Worm (Caenorhabditis elegans) whole organism, late embryonic: ENCODE data around the gene wrt-8.

Source experiments
- C08G9.2 ChIP-seq: sonication (generic microtip); optimal IDR thresholded peaks from 2 replicates; lab custom pipeline; 2016; ENCODE audit warnings: mild to moderate bottlenecking, missing genetic modification characterization, moderate library complexity, missing compliant biosample characterization
- C38D4.7 ChIP-seq: fragments of 200-800 bp; sonication (Bioruptor generic); optimal IDR thresholded peaks from 2 replicates; lab custom pipeline; 2018; ENCODE audit warnings: mild to moderate bottlenecking, missing genetic modification characterization, moderate library complexity, missing compliant biosample characterization
- K09A11.1 ChIP-seq: sonication (generic microtip); optimal IDR thresholded peaks from 2 replicates; lab custom pipeline; 2017; ENCODE audit warnings: antibody characterized with exemption, mild to moderate bottlenecking, missing genetic modification characterization, missing compliant biosample characterization; ENCODE audit not compliant: insufficient read depth
- Y22D7AL.16 ChIP-seq: sonication (generic microtip); optimal IDR thresholded peaks from 2 replicates; lab custom pipeline; 2016; ENCODE audit warnings: missing genetic modification characterization, missing compliant biosample characterization
- ahr-1 ChIP-seq: sonication (generic microtip); optimal IDR thresholded peaks from 2 replicates; lab custom pipeline; 2016; ENCODE audit warnings: missing genetic modification characterization, missing compliant biosample characterization
- ceh-18 ChIP-seq: sonication (generic microtip); optimal IDR thresholded peaks from 2 replicates; lab custom pipeline; 2016; ENCODE audit warnings: missing genetic modification characterization, missing compliant biosample characterization
- ceh-24 ChIP-seq: sonication (generic microtip); optimal IDR thresholded peaks from 2 replicates; lab custom pipeline; 2016; ENCODE audit warnings: mild to moderate bottlenecking, missing genetic modification characterization, missing compliant biosample characterization
- ceh-30 ChIP-seq: fragments of 150-350 bp; optimal IDR thresholded peaks from 2 replicates; lab custom pipeline; 2014; ENCODE audit warnings: missing biosample characterization, missing genetic modification characterization
- ceh-31 ChIP-seq: sonication (generic microtip); optimal IDR thresholded peaks from 2 replicates; lab custom pipeline; 2016; ENCODE audit warnings: missing genetic modification characterization, missing compliant biosample characterization
- ceh-34 ChIP-seq: sonication (generic microtip); optimal IDR thresholded peaks from 2 replicates; lab custom pipeline; 2016; ENCODE audit warnings: mild to moderate bottlenecking, missing genetic modification characterization, missing compliant biosample characterization
- ceh-45 ChIP-seq: fragments of 200-800 bp; sonication (Bioruptor generic); IDR thresholded peaks from 2 replicates; pipeline ENCODE4 v1.3.6; 2022; ENCODE audit warnings: missing genetic modification reagents, missing genetic modification characterization, missing compliant biosample characterization
- ceh-9 ChIP-seq: sonication (generic microtip); optimal IDR thresholded peaks from 2 replicates; lab custom pipeline; 2016; ENCODE audit warnings: mild to moderate bottlenecking, missing genetic modification characterization, inconsistent platforms, missing compliant biosample characterization
- che-1 ChIP-seq: sonication (generic microtip); optimal IDR thresholded peaks from 2 replicates; lab custom pipeline; 2016; ENCODE audit warnings: mild to moderate bottlenecking, missing genetic modification characterization, missing compliant biosample characterization
- elt-2 ChIP-seq: sonication (generic microtip); optimal IDR thresholded peaks from 2 replicates; lab custom pipeline; 2016; ENCODE audit warnings: missing genetic modification reagents, missing genetic modification characterization, missing compliant biosample characterization
- eyg-1 ChIP-seq: sonication (generic microtip); optimal IDR thresholded peaks from 2 replicates; lab custom pipeline; 2016; ENCODE audit warnings: missing genotype, missing genetic modification characterization, missing compliant biosample characterization
- fax-1 ChIP-seq: sonication (generic microtip); optimal IDR thresholded peaks from 2 replicates; lab custom pipeline; 2016; ENCODE audit warnings: missing genotype, missing genetic modification characterization, missing compliant biosample characterization
- fkh-10 ChIP-seq: fragments of 150-350 bp; optimal IDR thresholded peaks from 2 replicates; lab custom pipeline; 2014; ENCODE audit warnings: missing biosample characterization, missing genetic modification reagents, missing genetic modification characterization
- hlh-15 ChIP-seq: sonication (generic microtip); optimal IDR thresholded peaks from 2 replicates; lab custom pipeline; 2016; ENCODE audit warnings: missing genetic modification characterization, missing compliant biosample characterization
- hlh-8 ChIP-seq: sonication (generic microtip); optimal IDR thresholded peaks from 2 replicates; lab custom pipeline; 2016; ENCODE audit warnings: missing genotype, missing genetic modification characterization, missing compliant biosample characterization
- madf-2 ChIP-seq: sonication (generic microtip); optimal IDR thresholded peaks from 2 replicates; lab custom pipeline; 2017; ENCODE audit warnings: missing genetic modification characterization, missing compliant biosample characterization
- mec-3 ChIP-seq: sonication (generic microtip); optimal IDR thresholded peaks from 2 replicates; lab custom pipeline; 2016; ENCODE audit warnings: borderline replicate concordance, missing genetic modification characterization, missing compliant biosample characterization
- nfya-1 ChIP-seq: sonication (generic microtip); optimal IDR thresholded peaks from 2 replicates; lab custom pipeline; 2017; ENCODE audit warnings: missing genetic modification characterization, mild to moderate bottlenecking, missing compliant biosample characterization, antibody characterized with exemption, moderate library complexity
- nhr-232 ChIP-seq: sonication (generic microtip); optimal IDR thresholded peaks from 2 replicates; lab custom pipeline; 2016; ENCODE audit warnings: missing genetic modification characterization, missing compliant biosample characterization
- odd-2 ChIP-seq: sonication (generic microtip); optimal IDR thresholded peaks from 2 replicates; lab custom pipeline; 2017; ENCODE audit warnings: antibody characterized with exemption, mild to moderate bottlenecking, missing genetic modification characterization, missing compliant biosample characterization
- pat-9 ChIP-seq: fragments of 200-800 bp; sonication (Bioruptor generic); optimal IDR thresholded peaks from 2 replicates; lab custom pipeline; 2018; ENCODE audit warnings: mild to moderate bottlenecking, missing genetic modification characterization, moderate library complexity, missing compliant biosample characterization
- pax-1 ChIP-seq: fragments of 150-350 bp; optimal IDR thresholded peaks from 2 replicates; lab custom pipeline; 2014; ENCODE audit warnings: missing biosample characterization, missing genetic modification characterization
- pqm-1 ChIP-seq: sonication (generic microtip); optimal IDR thresholded peaks from 2 replicates; lab custom pipeline; 2016; ENCODE audit warnings: missing genetic modification characterization, missing compliant biosample characterization
- pros-1 ChIP-seq: fragments of 150-350 bp; optimal IDR thresholded peaks from 2 replicates; lab custom pipeline; 2014; ENCODE audit warnings: missing biosample characterization, missing genetic modification reagents, missing genetic modification characterization
- ref-2 ChIP-seq: sonication (generic microtip); optimal IDR thresholded peaks from 2 replicates; lab custom pipeline; 2016; ENCODE audit warnings: missing genetic modification characterization, missing compliant biosample characterization
- sdc-2 ChIP-seq: sonication (generic microtip); optimal IDR thresholded peaks from 2 replicates; lab custom pipeline; 2016; ENCODE audit warnings: missing genotype, missing genetic modification characterization, missing compliant biosample characterization
- sox-2 ChIP-seq: fragments of 200-800 bp; sonication (Bioruptor generic); IDR thresholded peaks from 2 replicates; pipeline ENCODE4 v1.3.6; 2022; ENCODE audit warnings: missing genetic modification reagents, missing genetic modification characterization, missing compliant biosample characterization
- sox-4 ChIP-seq: sonication (generic microtip); optimal IDR thresholded peaks from 2 replicates; lab custom pipeline; 2017; ENCODE audit warnings: mild to moderate bottlenecking, missing genetic modification characterization, inconsistent platforms, missing compliant biosample characterization
- syd-9 ChIP-seq: sonication (generic microtip); optimal IDR thresholded peaks from 2 replicates; lab custom pipeline; 2016; ENCODE audit warnings: mild to moderate bottlenecking, missing genetic modification characterization, moderate library complexity, missing compliant biosample characterization
- tbx-2 ChIP-seq: sonication (generic microtip); optimal IDR thresholded peaks from 2 replicates; lab custom pipeline; 2016; ENCODE audit warnings: missing genetic modification characterization, missing compliant biosample characterization
- tbx-7 ChIP-seq: sonication (generic microtip); optimal IDR thresholded peaks from 2 replicates; lab custom pipeline; 2016; ENCODE audit warnings: missing genotype, missing genetic modification characterization, missing compliant biosample characterization
- ttx-3 ChIP-seq: sonication (generic microtip); optimal IDR thresholded peaks from 2 replicates; lab custom pipeline; 2016; ENCODE audit warnings: missing genetic modification reagents, missing genetic modification characterization, missing compliant biosample characterization
- unc-42 ChIP-seq: sonication (generic microtip); optimal IDR thresholded peaks from 2 replicates; lab custom pipeline; 2016; ENCODE audit warnings: missing genotype, missing genetic modification characterization, missing compliant biosample characterization
- unc-55 ChIP-seq: sonication (generic microtip); optimal IDR thresholded peaks from 2 replicates; lab custom pipeline; 2017; ENCODE audit warnings: missing biosample characterization, missing genetic modification reagents, missing genetic modification characterization
- unc-86 ChIP-seq: sonication (generic microtip); optimal IDR thresholded peaks from 2 replicates; lab custom pipeline; 2016; ENCODE audit warnings: missing genetic modification characterization, missing compliant biosample characterization
- zip-5 ChIP-seq: sonication (generic microtip); optimal IDR thresholded peaks from 2 replicates; lab custom pipeline; 2016; ENCODE audit warnings: missing genetic modification characterization, missing compliant biosample characterization
- ztf-16 ChIP-seq: sonication (generic microtip); optimal IDR thresholded peaks from 2 replicates; lab custom pipeline; 2017; ENCODE audit warnings: missing genetic modification characterization, missing compliant biosample characterization

Gene wrt-8

ce11 chrV:15306745-15307144 is 37.6 kb downstream of the wrt-8 start, which contains the start of gene T26H8.4:
Gene T26H8.4, minus strand, starts transcription at chrV:15306845.
- no peak for TF ChIP-seq mec-3
- TF ChIP-seq ztf-16 (tag; lab: Kevin White, UChicago), result no peak
- no peak for TF ChIP-seq ceh-45 (GFP tag; lab: Robert Waterston, UW)
- no peak for TF ChIP-seq sdc-2
- TF ChIP-seq hlh-8 (tag; lab: Kevin White, UChicago), result no peak
- TF ChIP-seq ahr-1 (tag; lab: Kevin White, UChicago), result no peak
- TF ChIP-seq fax-1 (tag; lab: Kevin White, UChicago), result no peak
- TF ChIP-seq ceh-9 (tag; lab: Kevin White, UChicago), result no peak
- no peak for TF ChIP-seq fkh-10 (GFP tag; lab: Kevin White, UChicago)
- no peak for TF ChIP-seq syd-9 (tag; lab: Kevin White, UChicago)
- TF ChIP-seq ceh-18 (tag; lab: Kevin White, UChicago), result no peak
- no peak for TF ChIP-seq pax-1 (tag; lab: Kevin White, UChicago)
- no peak for TF ChIP-seq che-1 (tag; lab: Kevin White, UChicago)
- TF ChIP-seq unc-86 (tag; lab: Kevin White, UChicago), result no peak
- TF ChIP-seq pat-9 (tag; lab: Kevin White, UChicago), result no peak
- no peak for TF ChIP-seq ttx-3 (tag; lab: Kevin White, UChicago)

- no peak for TF ChIP-seq nhr-232 (tag; lab: Kevin White, UChicago)
- no peak for TF ChIP-seq hlh-15 (tag; lab: Kevin White, UChicago)
- TF ChIP-seq C38D4.7 (GFP tag; lab: Kevin White, UChicago), result no peak
- no peak for TF ChIP-seq zip-5
- no peak for TF ChIP-seq unc-42 (tag; lab: Kevin White, UChicago)
- no peak for TF ChIP-seq odd-2 (tag; lab: Kevin White, UChicago)
- TF ChIP-seq elt-2 (tag; lab: Kevin White, UChicago), result no peak
- TF ChIP-seq fkh-10 (GFP tag; lab: Kevin White, UChicago), result no peak
- no peak for TF ChIP-seq C08G9.2 (tag; lab: Kevin White, UChicago)
- TF ChIP-seq tbx-2, result no peak
- no peak for TF ChIP-seq unc-55
- no peak for TF ChIP-seq sdc-2
- no peak for TF ChIP-seq ceh-24 (tag; lab: Kevin White, UChicago)
- no peak for TF ChIP-seq pros-1 (tag; lab: Kevin White, UChicago)
- no peak for TF ChIP-seq sox-4 (tag; lab: Kevin White, UChicago)
- no peak for TF ChIP-seq pqm-1 (tag; lab: Kevin White, UChicago)
- no peak for TF ChIP-seq sox-2
- TF ChIP-seq madf-2 (tag; lab: Kevin White, UChicago), result no peak
- TF ChIP-seq eyg-1 (tag; lab: Kevin White, UChicago), result no peak
- TF ChIP-seq ceh-18 (tag; lab: Kevin White, UChicago), result no peak
These were observed 38.9 kb downstream of the wrt-8 start, which contains the start of gene T26H8.5 for ce11 chrV:15305502-15305901. Gene T26H8.5, minus strand, starts transcription at chrV:15305602.

ce11 chrV:15303625-15304024 is 40.8 kb downstream of the wrt-8 start, which contains the start of gene srx-48:
Gene srx-48, minus strand, starts transcription at chrV:15303725.
- TF ChIP-seq unc-55 (no peak), ceh-18 (tag; lab: Kevin White, UChicago) (no peak), ceh-9 (tag; lab: Kevin White, UChicago) (no peak)

- TF ChIP-seq che-1 (tag; lab: Kevin White, UChicago) (no peak), unc-55 (no peak), ceh-9 (tag; lab: Kevin White, UChicago) (no peak), elt-2 (tag; lab: Kevin White, UChicago) (peak; percentile 66), ceh-18 (tag; lab: Kevin White, UChicago) (no peak)
These were observed 45.8 kb downstream of the wrt-8 start, which contains the start of gene cpr-3 for ce11 chrV:15298597-15298996. Gene cpr-3, minus strand, starts transcription at chrV:15298700.

ce11 chrV:15293865-15294264 is 50.5 kb downstream of the wrt-8 start, which contains the start of gene str-96:
Gene str-96, minus strand, starts transcription at chrV:15293965.
- no peak for TF ChIP-seq ceh-9 (tag; lab: Kevin White, UChicago)
- TF ChIP-seq eyg-1 (tag; lab: Kevin White, UChicago), result no peak
- no peak for TF ChIP-seq ref-2 (tag; lab: Kevin White, UChicago)
- TF ChIP-seq ceh-18 (tag; lab: Kevin White, UChicago), result no peak
- TF ChIP-seq mec-3, result no peak
- no peak for TF ChIP-seq tbx-7 (tag; lab: Kevin White, UChicago)
- no peak for TF ChIP-seq ttx-3 (tag; lab: Kevin White, UChicago)
- no peak for TF ChIP-seq fkh-10 (GFP tag; lab: Kevin White, UChicago)
- TF ChIP-seq sox-4 (tag; lab: Kevin White, UChicago), result no peak
- no peak for TF ChIP-seq Y22D7AL.16
- TF ChIP-seq ceh-34 (tag; lab: Kevin White, UChicago), result no peak
- TF ChIP-seq K09A11.1 (tag; lab: Kevin White, UChicago), result no peak
- TF ChIP-seq unc-55, result no peak
- no peak for TF ChIP-seq ceh-31 (tag; lab: Kevin White, UChicago)
- TF ChIP-seq hlh-15 (tag; lab: Kevin White, UChicago), result no peak
- no peak for TF ChIP-seq ztf-16 (tag; lab: Kevin White, UChicago)
- no peak for TF ChIP-seq nfya-1
- TF ChIP-seq fax-1 (tag; lab: Kevin White, UChicago), result no peak
- TF ChIP-seq ceh-30 (tag; lab: Kevin White, UChicago), result no peak
